Fruit fly (Drosophila melanogaster): ENCODE data around the gene mtm.

The mtm gene

dm6 chr2L:6051212-6051621 lies 14.4 kb upstream of the mtm start (continued):
- TF ChIP-seq schlank (tag; optimal IDR thresholded peaks at IDR 0.05) (peak; percentile 95), CrebB (tag; optimal IDR thresholded peaks at IDR 0.05) (peak; percentile 98), pros (GFP tag; optimal IDR thresholded peaks at IDR 0.05) (peak; percentile 85), CG10959 (GFP tag; IDR thresholded peaks at IDR 0.05) (peak; percentile 93), disco-r (GFP tag; optimal IDR thresholded peaks at IDR 0.05) (peak; percentile 87), CG9932 (GFP tag; IDR thresholded peaks at IDR 0.05) (peak; percentile 87), sens-2 (GFP tag; IDR thresholded peaks at IDR 0.05) (peak; percentile 95), tgo (GFP tag; IDR thresholded peaks at IDR 0.05) (peak; percentile 94), vnd (GFP tag; IDR thresholded peaks at IDR 0.05; ENCODE audit: partially characterized antibody) (no peak), CG11085 (GFP tag; IDR thresholded peaks at IDR 0.05) (peak; percentile 50; the same call in 1 of the 2 replicates), rib (GFP tag; IDR thresholded peaks at IDR 0.05) (peak; percentile 94), dpn (GFP tag; optimal IDR thresholded peaks at IDR 0.05) (peak; percentile 94), Sry-δ (GFP tag; optimal IDR thresholded peaks at IDR 0.05) (peak; percentile 48), CTCF (GFP tag; optimal IDR thresholded peaks at IDR 0.05) (peak; percentile 52), B-H2 (GFP tag; optimal IDR thresholded peaks at IDR 0.05) (peak; percentile 97), jumu (GFP tag; optimal IDR thresholded peaks at IDR 0.05) (peak; percentile 94), CG13287 (GFP tag; IDR thresholded peaks at IDR 0.05; ENCODE audit: partially characterized antibody) (no peak), CG1233 (GFP tag; optimal IDR thresholded peaks at IDR 0.05) (peak; percentile 96), CG6254 (GFP tag; optimal IDR thresholded peaks at IDR 0.05) (peak; percentile 95), p53 (GFP tag; optimal IDR thresholded peaks at IDR 0.05) (peak; percentile 90), pho (GFP tag; optimal IDR thresholded peaks at IDR 0.05) (peak; percentile 95), zfh1 (GFP tag; IDR thresholded peaks at IDR 0.05) (peak; percentile 96), CHES-1-like (GFP tag; optimal IDR thresholded peaks at IDR 0.05) (peak; percentile 89), dm (GFP tag; optimal IDR thresholded peaks at IDR 0.05) (peak; percentile 85), ase (GFP tag; IDR thresholded peaks at IDR 0.05) (peak; percentile 83), Eip74EF (GFP tag; optimal IDR thresholded peaks at IDR 0.05) (peak in 1 of 2 experiments; percentile 97), Hr78 (GFP tag; optimal IDR thresholded peaks at IDR 0.05) (peak in 1 of 2 experiments; percentile 97), wek (GFP tag; optimal IDR thresholded peaks at IDR 0.05) (peak; percentile 91), CG9215 (GFP tag; IDR thresholded peaks at IDR 0.05) (peak; percentile 50), CG34422 (GFP tag; IDR thresholded peaks at IDR 0.05) (peak; percentile 92), Abd-B (GFP tag; optimal IDR thresholded peaks at IDR 0.05) (peak; percentile 73), gce (GFP tag; IDR thresholded peaks at IDR 0.05) (peak; percentile 91), CG4617 (GFP tag; optimal IDR thresholded peaks at IDR 0.05; ENCODE audit: borderline replicate concordance) (peak; percentile 57), Lpt (GFP tag; optimal IDR thresholded peaks at IDR 0.05) (no peak), maf-S (GFP tag; optimal IDR thresholded peaks at IDR 0.05) (peak; percentile 91), kah (GFP tag; optimal IDR thresholded peaks at IDR 0.05) (peak; percentile 92), ap (GFP tag; IDR thresholded peaks at IDR 0.05) (peak; percentile 89), CG12219 (GFP tag; optimal IDR thresholded peaks at IDR 0.05) (peak; percentile 99), Meics (GFP tag; optimal IDR thresholded peaks at IDR 0.05) (peak; percentile 97), Kr (GFP tag; optimal IDR thresholded peaks at IDR 0.05) (peak; percentile 27), ro (GFP tag; IDR thresholded peaks at IDR 0.05) (peak; percentile 73), Rx (GFP tag; IDR thresholded peaks at IDR 0.05) (peak; percentile 80), sens (GFP tag) (peak; percentile 99), CG3407 (GFP tag; optimal IDR thresholded peaks at IDR 0.05) (peak; percentile 92), slou (GFP tag; optimal IDR thresholded peaks at IDR 0.05) (peak; percentile 72), vvl (GFP tag; IDR thresholded peaks at IDR 0.05) (peak; percentile 99), CG43689 (GFP tag; IDR thresholded peaks at IDR 0.05) (peak; percentile 71), Sox102F (GFP tag; optimal IDR thresholded peaks at IDR 0.05) (peak; percentile 95), CG17612 (GFP tag; IDR thresholded peaks at IDR 0.05) (peak; percentile 66), CG11093 (GFP tag; IDR thresholded peaks at IDR 0.05) (peak; percentile 73), tin (GFP tag; optimal IDR thresholded peaks at IDR 0.05) (peak; percentile 93), MESR4 (GFP tag; optimal IDR thresholded peaks at IDR 0.05) (peak; percentile 46)

Measured in whole organism, embryonic.